Worm (Caenorhabditis elegans) whole organism, L4/young adult: ENCODE data around the gene ard-1.

Source experiments
- W03F9.2 ChIP-seq: fragments of 150-350 bp; optimal IDR thresholded peaks from 2 replicates; lab custom pipeline; 2014; ENCODE audit warnings: missing biosample characterization, missing genetic modification characterization
- dao-5 ChIP-seq: sonication (generic microtip); optimal IDR thresholded peaks from 2 replicates; lab custom pipeline; 2016; ENCODE audit warnings: missing genotype, missing genetic modification characterization, moderate library complexity, missing compliant biosample characterization
- him-1 ChIP-seq: sonication (generic microtip); optimal IDR thresholded peaks from 2 replicates; lab custom pipeline; 2016; ENCODE audit warnings: missing genotype, missing genetic modification reagents, missing genetic modification characterization, missing compliant biosample characterization

DNA sequence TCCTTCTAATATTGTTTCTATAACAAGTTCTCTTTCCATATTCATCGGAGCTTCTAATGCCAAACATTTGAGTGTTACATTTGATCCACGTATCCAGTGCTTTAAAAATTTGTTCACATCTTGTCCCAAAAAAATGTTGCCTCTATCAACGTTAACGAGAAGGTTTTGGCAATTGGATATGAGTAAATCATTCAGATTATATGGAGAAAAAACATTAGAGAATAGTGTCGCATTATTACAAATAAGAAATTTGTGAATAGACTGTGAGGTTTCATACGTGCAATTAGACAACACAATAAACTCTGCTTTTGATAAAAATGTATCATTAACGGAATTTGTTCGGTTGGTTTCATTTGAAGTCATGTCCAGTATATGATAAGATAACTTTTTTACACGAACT, 28.8 kb downstream of the ard-1 start, which contains the start of gene mboa-4:
- TF ChIP-seq dao-5 (tag; lab: Kevin White, UChicago) (no peak), him-1 (tag; lab: Kevin White, UChicago) (no peak), W03F9.2 (tag; lab: Kevin White, UChicago) (no peak)
